Fruit fly (Drosophila melanogaster) whole organism, prepupa: Measurements from ENCODE around the gene CG10591.
A peak's percentile ranks its signal among the peaks of the same experiment; 100 is the strongest.

Experiments used
- Blimp-1 ChIP-seq: fragments of 200-800 bp; sonication (Bioruptor generic); optimal IDR thresholded peaks from 3 replicates; lab custom pipeline; 2017; ENCODE audit warnings: missing biosample characterization, missing genetic modification characterization, mild to moderate bottlenecking, moderate library complexity, missing genetic modification reagents
- CG10669 ChIP-seq: fragments of 200-800 bp; sonication (Bioruptor generic); optimal IDR thresholded peaks from 3 replicates; lab custom pipeline; 2018; ENCODE audit warnings: missing biosample characterization, mild to moderate bottlenecking, missing genetic modification characterization, moderate library complexity
- CG11294 ChIP-seq: fragments of 200-800 bp; sonication (Bioruptor generic); IDR thresholded peaks from 2 replicates; pipeline ENCODE4 v1.3.6; 2022; ENCODE audit warnings: missing biosample characterization, missing genetic modification characterization
- CG11762 ChIP-seq: fragments of 200-800 bp; sonication (Bioruptor generic); optimal IDR thresholded peaks from 3 replicates; lab custom pipeline; 2016; ENCODE audit warnings: missing biosample characterization, missing genetic modification characterization; ENCODE audit not compliant: insufficient read depth
- CG11902 ChIP-seq: fragments of 200-800 bp; sonication (Bioruptor generic); optimal IDR thresholded peaks from 3 replicates; lab custom pipeline; 2016; ENCODE audit warnings: missing biosample characterization, missing genetic modification characterization
- CG15336 ChIP-seq: fragments of 200-800 bp; sonication (Bioruptor generic); IDR thresholded peaks from 2 replicates; pipeline ENCODE4 v1.3.6; 2022; ENCODE audit warnings: missing biosample characterization, missing genetic modification characterization
- CG1621 ChIP-seq: fragments of 200-800 bp; sonication (Bioruptor generic); optimal IDR thresholded peaks from 3 replicates; lab custom pipeline; 2018; ENCODE audit warnings: missing biosample characterization, mild to moderate bottlenecking, missing genetic modification characterization
- CG16779 ChIP-seq: fragments of 200-800 bp; sonication (Bioruptor generic); optimal IDR thresholded peaks from 3 replicates; lab custom pipeline; 2017; ENCODE audit warnings: missing biosample characterization, mild to moderate bottlenecking, missing genetic modification characterization
- CG3032 ChIP-seq: fragments of 200-800 bp; optimal IDR thresholded peaks from 2 replicates; lab custom pipeline; 2019; ENCODE audit warnings: missing biosample characterization, mild to moderate bottlenecking, missing genetic modification characterization, moderate library complexity
- CG31627 ChIP-seq: fragments of 200-800 bp; sonication (Bioruptor generic); optimal IDR thresholded peaks from 3 replicates; lab custom pipeline; 2016; ENCODE audit warnings: missing biosample characterization, missing genetic modification characterization
- CG32006 ChIP-seq: fragments of 200-800 bp; sonication (Bioruptor generic); optimal IDR thresholded peaks from 3 replicates; lab custom pipeline; 2017; ENCODE audit warnings: missing biosample characterization, mild to moderate bottlenecking, missing genetic modification characterization
- CG34406 ChIP-seq: fragments of 200-800 bp; sonication (Bioruptor generic); optimal IDR thresholded peaks from 3 replicates; lab custom pipeline; 2016; ENCODE audit warnings: missing biosample characterization, missing genetic modification characterization
- CG3919 ChIP-seq: fragments of 200-800 bp; sonication (Bioruptor generic); optimal IDR thresholded peaks from 3 replicates; lab custom pipeline; 2016; ENCODE audit warnings: missing biosample characterization, missing genetic modification characterization
- CG4318 ChIP-seq: fragments of 200-800 bp; sonication (Bioruptor generic); optimal IDR thresholded peaks from 3 replicates; lab custom pipeline; 2017; ENCODE audit warnings: missing biosample characterization, mild to moderate bottlenecking, missing genetic modification characterization
- CG6163 ChIP-seq: fragments of 200-800 bp; sonication (Bioruptor generic); IDR thresholded peaks from 3 replicates; pipeline ENCODE4 v1.3.6; 2022; ENCODE audit warnings: missing biosample characterization, missing genetic modification characterization
- CG6276 ChIP-seq: fragments of 200-800 bp; sonication (Bioruptor generic); optimal IDR thresholded peaks from 2 replicates; lab custom pipeline; 2017; ENCODE audit warnings: missing biosample characterization, mild to moderate bottlenecking, missing genetic modification characterization
- CG6808 ChIP-seq: fragments of 200-800 bp; sonication (Bioruptor generic); optimal IDR thresholded peaks from 3 replicates; lab custom pipeline; 2017; ENCODE audit warnings: missing biosample characterization, missing genetic modification characterization, mild to moderate bottlenecking, moderate library complexity, missing genetic modification reagents
- CG7368 ChIP-seq: fragments of 200-800 bp; sonication (Bioruptor generic); optimal IDR thresholded peaks from 3 replicates; lab custom pipeline; 2016; ENCODE audit warnings: missing biosample characterization, missing genetic modification characterization
- CG8319 ChIP-seq: fragments of 200-800 bp; sonication (Bioruptor generic); optimal IDR thresholded peaks from 3 replicates; lab custom pipeline; 2016; ENCODE audit warnings: missing biosample characterization, missing genetic modification characterization
- CG8632 ChIP-seq: fragments of 200-800 bp; sonication (Bioruptor generic); optimal IDR thresholded peaks from 3 replicates; lab custom pipeline; 2016; ENCODE audit warnings: missing biosample characterization, missing genetic modification characterization
- Eip78C ChIP-seq: fragments of 200-800 bp; sonication (Bioruptor generic); peaks from one replicate; lab custom pipeline; 2016; ENCODE audit warnings: missing biosample characterization, missing genetic modification characterization
- Ets96B ChIP-seq: fragments of 200-800 bp; optimal IDR thresholded peaks from 2 replicates; lab custom pipeline; 2019; ENCODE audit warnings: missing biosample characterization, mild to moderate bottlenecking, missing genetic modification characterization, moderate library complexity
- Gug ChIP-seq: fragments of 200-800 bp; sonication (Bioruptor generic); IDR thresholded peaks from 2 replicates; pipeline ENCODE4 v1.3.6; 2022; ENCODE audit warnings: missing biosample characterization, missing genetic modification characterization
- Hr39 ChIP-seq: fragments of 200-800 bp; sonication (Bioruptor generic); optimal IDR thresholded peaks from 2 replicates; lab custom pipeline; 2016; ENCODE audit warnings: missing biosample characterization, missing genetic modification characterization
- Hr4 ChIP-seq: fragments of 200-800 bp; sonication (Bioruptor generic); optimal IDR thresholded peaks from 3 replicates; lab custom pipeline; 2016; ENCODE audit warnings: missing biosample characterization, missing genetic modification characterization
- Met ChIP-seq: fragments of 200-800 bp; sonication (Bioruptor generic); optimal IDR thresholded peaks from 3 replicates; lab custom pipeline; 2016; ENCODE audit warnings: missing biosample characterization, missing genetic modification characterization
- Sox14 ChIP-seq: fragments of 200-800 bp; sonication (Bioruptor generic); optimal IDR thresholded peaks from 3 replicates; lab custom pipeline; 2016; ENCODE audit warnings: missing biosample characterization, missing genetic modification characterization
- Sox15 ChIP-seq: fragments of 200-800 bp; sonication (Bioruptor generic); optimal IDR thresholded peaks from 3 replicates; lab custom pipeline; 2016; ENCODE audit warnings: missing biosample characterization, missing genetic modification characterization
- dac ChIP-seq: fragments of 200-800 bp; sonication (Bioruptor generic); optimal IDR thresholded peaks from 2 replicates; lab custom pipeline; 2017; ENCODE audit warnings: missing biosample characterization, mild to moderate bottlenecking, missing genetic modification characterization
- dsx ChIP-seq: fragments of 200-800 bp; optimal IDR thresholded peaks from 3 replicates; lab custom pipeline; 2019; ENCODE audit warnings: missing biosample characterization, mild to moderate bottlenecking, missing genetic modification characterization, moderate library complexity; ENCODE audit not compliant: poor library complexity, severe bottlenecking
- fd59A ChIP-seq: fragments of 200-800 bp; sonication (Bioruptor generic); optimal IDR thresholded peaks from 2 replicates; lab custom pipeline; 2017; ENCODE audit warnings: missing biosample characterization, mild to moderate bottlenecking, missing genetic modification characterization, missing genetic modification reagents
- fd85E ChIP-seq: fragments of 200-800 bp; sonication (Bioruptor generic); optimal IDR thresholded peaks from 3 replicates; lab custom pipeline; 2016; ENCODE audit warnings: missing biosample characterization, missing genetic modification characterization
- lz ChIP-seq: fragments of 200-800 bp; sonication (Bioruptor generic); optimal IDR thresholded peaks from 3 replicates; lab custom pipeline; 2016; ENCODE audit warnings: missing biosample characterization, missing genetic modification characterization
- salr ChIP-seq, 2 experiments: fragments of 200-800 bp; sonication (Bioruptor generic); optimal IDR thresholded peaks; 3 replicates each; lab custom pipeline; 2016 to 2018; ENCODE audit warnings: missing biosample characterization in 2 of 2, missing genetic modification characterization in 2 of 2, mild to moderate bottlenecking in 1 of 2
- spab ChIP-seq: fragments of 200-800 bp; sonication (Bioruptor generic); optimal IDR thresholded peaks from 2 replicates; lab custom pipeline; 2017; ENCODE audit warnings: missing biosample characterization, mild to moderate bottlenecking, missing genetic modification characterization, missing genetic modification reagents
- ss ChIP-seq, 2 experiments: fragments of 200-800 bp; sonication (Bioruptor generic); optimal IDR thresholded peaks; 2 replicates in 1 of 2; 3 replicates in 1 of 2; lab custom pipeline; 2017 to 2018; ENCODE audit warnings: mild to moderate bottlenecking in 2 of 2, missing biosample characterization in 2 of 2, missing genetic modification characterization in 2 of 2, moderate library complexity in 1 of 2
- svp ChIP-seq: fragments of 200-800 bp; sonication (Bioruptor generic); peaks from one replicate; lab custom pipeline; 2016; ENCODE audit warnings: missing biosample characterization, missing genetic modification characterization
- topi ChIP-seq: fragments of 200-800 bp; sonication (Bioruptor generic); optimal IDR thresholded peaks from 3 replicates; lab custom pipeline; 2016; ENCODE audit warnings: missing biosample characterization, missing genetic modification characterization
- vri ChIP-seq: fragments of 200-800 bp; sonication (Bioruptor generic); optimal IDR thresholded peaks from 3 replicates; lab custom pipeline; 2016; ENCODE audit warnings: missing biosample characterization, mild to moderate bottlenecking, missing genetic modification characterization

The CG10591 gene

dm6 chr3L:5554377-5554776 is 45.1 kb downstream of the CG10591 start (continued):
- TF ChIP-seq CG31627 (GFP tag; lab: Kevin White, UChicago) = peak; percentile 60
- no peak for TF ChIP-seq spab (GFP tag; lab: Kevin White, UChicago)
- peak; percentile 71 for TF ChIP-seq lz
- peak; percentile 78 for TF ChIP-seq Eip78C
- no peak for TF ChIP-seq CG16779 (tag; lab: Kevin White, UChicago)
- no peak for TF ChIP-seq CG6276
- peak; percentile 53 for TF ChIP-seq CG8632 (GFP tag; lab: Kevin White, UChicago)
- TF ChIP-seq Sox15 (GFP tag; lab: Kevin White, UChicago) = peak; percentile 36
- TF ChIP-seq CG11902 (GFP tag; lab: Kevin White, UChicago) = peak; percentile 65
- TF ChIP-seq vri (GFP tag; lab: Kevin White, UChicago) = peak; percentile 39
- TF ChIP-seq Hr39 = no peak
- TF ChIP-seq topi (GFP tag; lab: Kevin White, UChicago) = peak; percentile 74
- no peak for TF ChIP-seq fd85E (GFP tag; lab: Kevin White, UChicago)
- TF ChIP-seq Hr4 = no peak
- peak; percentile 57 for TF ChIP-seq CG34406 (GFP tag; lab: Kevin White, UChicago)
- TF ChIP-seq CG3919 (GFP tag; lab: Kevin White, UChicago) = no peak
- TF ChIP-seq CG32006 (GFP tag; lab: Kevin White, UChicago) = no peak
- peak; percentile 85 for TF ChIP-seq svp (GFP tag; lab: Kevin White, UChicago)
- TF ChIP-seq CG11762 (GFP tag; lab: Kevin White, UChicago) = no peak
- no peak for TF ChIP-seq CG1621 (tag; lab: Kevin White, UChicago)
- no peak for TF ChIP-seq CG7368
- TF ChIP-seq Sox14 = peak; percentile 1
- 0 out of 2 replicates have a peak, but pooled peaks have one; percentile 22 for TF ChIP-seq Gug
- TF ChIP-seq CG8319 (GFP tag; lab: Kevin White, UChicago) = peak; percentile 38
- no peak for TF ChIP-seq CG15336 (GFP tag; lab: Robert Waterston, UW)
- peak in 1 of 2 experiments; percentile 25 for TF ChIP-seq salr (GFP tag; optimal IDR thresholded peaks at IDR 0.05; lab: Kevin White, UChicago)
- TF ChIP-seq ss (GFP tag; optimal IDR thresholded peaks at IDR 0.05; lab: Kevin White, UChicago) = peak in 1 of 2 experiments; percentile 26
- TF ChIP-seq dac (GFP tag; lab: Kevin White, UChicago) = no peak
- TF ChIP-seq Ets96B = peak; percentile 40
- no peak for TF ChIP-seq CG4318 (GFP tag; lab: Kevin White, UChicago)
- no peak for TF ChIP-seq CG6808 (GFP tag; lab: Kevin White, UChicago)
- peak; percentile 2 for TF ChIP-seq fd59A (GFP tag; lab: Kevin White, UChicago)
- TF ChIP-seq Met (GFP tag; lab: Kevin White, UChicago) = peak; percentile 74
- peak; percentile 34; the same call in 1 of the 2 replicates for TF ChIP-seq CG11294 (GFP tag; lab: Robert Waterston, UW)
- peak; percentile 28 for TF ChIP-seq Blimp-1 (GFP tag; lab: Kevin White, UChicago)
- TF ChIP-seq CG10669 (GFP tag; lab: Kevin White, UChicago) = no peak
- TF ChIP-seq, all 60 proteins: peak for 32

- peak; percentile 89 for TF ChIP-seq vri (GFP tag; lab: Kevin White, UChicago)
- peak; percentile 35 for TF ChIP-seq dsx (GFP tag; lab: Kevin White, UChicago)
- peak; percentile 19; the same call in 1 of the 3 replicates for TF ChIP-seq CG6163
- peak in 1 of 2 experiments; percentile 92 for TF ChIP-seq ss (GFP tag; optimal IDR thresholded peaks at IDR 0.05; lab: Kevin White, UChicago)
- TF ChIP-seq CG3032 (tag; lab: Kevin White, UChicago) = no peak
- no peak for TF ChIP-seq CG6276
Measured at dm6 chr3L:5553717-5554116, 45.8 kb downstream of the CG10591 start.
